Fruit fly (Drosophila melanogaster): ENCODE measurements around the gene Gat.

DNA sequence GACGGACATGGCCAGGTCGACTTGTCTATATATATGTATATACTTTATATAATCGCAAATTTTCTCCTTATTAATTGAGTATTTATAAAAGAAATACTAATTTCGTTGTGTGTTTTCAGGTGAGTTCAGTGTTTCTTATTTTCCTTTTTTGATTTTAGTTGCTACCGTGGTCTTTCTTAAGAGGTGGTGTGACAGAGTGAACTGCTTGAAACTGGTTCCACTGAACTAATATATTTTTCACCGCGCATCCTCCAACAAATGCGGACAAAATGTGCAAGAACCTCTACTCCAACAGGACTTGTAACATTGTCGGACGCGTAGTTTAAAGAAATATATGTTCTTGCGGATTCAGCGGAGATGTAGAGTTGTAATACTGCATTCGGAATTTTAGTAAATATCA is 46.7 kb upstream of the Gat start, which contains the start of gene CG1909:
- no peak for TF ChIP-seq CG17806 (tag; optimal IDR thresholded peaks at IDR 0.05)
- TF ChIP-seq CG8159 (tag; optimal IDR thresholded peaks at IDR 0.05), result no peak
- no peak for TF ChIP-seq CG34367 (tag; optimal IDR thresholded peaks at IDR 0.05)
- no peak for TF ChIP-seq CG9948 (tag; optimal IDR thresholded peaks at IDR 0.05)
- TF ChIP-seq Snoo (tag; optimal IDR thresholded peaks at IDR 0.05), result no peak
- no peak for TF ChIP-seq CG4496 (GFP tag; IDR thresholded peaks at IDR 0.05)
- no peak for TF ChIP-seq CG13204 (GFP tag; optimal IDR thresholded peaks at IDR 0.05)
- no peak for TF ChIP-seq CG14655 (GFP tag; optimal IDR thresholded peaks at IDR 0.05)
- no peak for TF ChIP-seq Ets98B (GFP tag; IDR thresholded peaks at IDR 0.05)
- TF ChIP-seq CG32121 (GFP tag; IDR thresholded peaks at IDR 0.05), result no peak

All from whole organism, pupa.